Worm (Caenorhabditis elegans) whole organism, L1 larva: ENCODE measurements around the gene F59E12.9.

Experiments used
- C16A3.4 ChIP-seq: fragments of 150-350 bp; optimal IDR thresholded peaks from 2 replicates; lab custom pipeline; 2014; ENCODE audit warnings: missing biosample characterization, missing genetic modification characterization
- Y116A8C.19 ChIP-seq: sonication (generic microtip); optimal IDR thresholded peaks from 2 replicates; lab custom pipeline; 2016; ENCODE audit warnings: missing compliant biosample characterization, missing genetic modification characterization, borderline replicate concordance
- aly-2 ChIP-seq: fragments of 150-350 bp; optimal IDR thresholded peaks from 2 replicates; lab custom pipeline; 2014; ENCODE audit warnings: missing biosample characterization, missing genetic modification characterization
- ama-1 ChIP-seq: fragments of 150-350 bp; optimal IDR thresholded peaks from 2 replicates; lab custom pipeline; 2014
- ceh-82 ChIP-seq, 3 experiments: fragments of 150-350 bp in 1 of 3; sonication (generic microtip) in 2 of 3; optimal IDR thresholded peaks; 2 replicates each; lab custom pipeline; 2014 to 2017; ENCODE audit warnings: missing biosample characterization in 3 of 3, missing genetic modification characterization in 3 of 3
- ceh-88 ChIP-seq: fragments of 200-800 bp; sonication (Bioruptor generic); IDR thresholded peaks from 2 replicates; pipeline ENCODE4 v1.3.6; 2022; ENCODE audit warnings: missing genetic modification characterization, missing compliant biosample characterization
- ceh-90 ChIP-seq: sonication (generic microtip); optimal IDR thresholded peaks from 2 replicates; lab custom pipeline; 2016; ENCODE audit warnings: missing genetic modification characterization, missing compliant biosample characterization
- ces-1 ChIP-seq: fragments of 150-350 bp; optimal IDR thresholded peaks from 2 replicates; lab custom pipeline; 2014; ENCODE audit warnings: missing biosample characterization, missing genetic modification reagents, missing genetic modification characterization
- efl-1 ChIP-seq, 4 experiments: fragments of 150-350 bp; optimal IDR thresholded peaks in 3 of 4; peaks in 1 of 4; 1 replicate in 1 of 4; 2 replicates in 3 of 4; lab custom pipeline; 2014; ENCODE audit warnings: missing biosample characterization in 2 of 4, missing genetic modification characterization in 2 of 4, missing genetic modification reagents in 2 of 4
- efl-3 ChIP-seq: fragments of 200-800 bp; sonication (Bioruptor generic); optimal IDR thresholded peaks from 2 replicates; lab custom pipeline; 2018; ENCODE audit warnings: mild to moderate bottlenecking, missing genetic modification characterization, missing compliant biosample characterization
- egl-13 ChIP-seq: sonication (generic microtip); optimal IDR thresholded peaks from 2 replicates; lab custom pipeline; 2016; ENCODE audit warnings: missing genotype, missing genetic modification reagents, missing genetic modification characterization, missing compliant biosample characterization
- egl-27 ChIP-seq, 2 experiments: fragments of 150-350 bp in 1 of 2; sonication (generic microtip); optimal IDR thresholded peaks; 3 replicates each; lab custom pipeline; 2017 to 2018; ENCODE audit warnings: missing biosample characterization in 2 of 2, missing genetic modification characterization in 2 of 2, missing genetic modification reagents in 2 of 2
- elt-3 ChIP-seq, 6 experiments: fragments of 150-350 bp in 1 of 6; sonication (generic microtip); optimal IDR thresholded peaks; 2 replicates each; lab custom pipeline; 2017 to 2018; ENCODE audit warnings: missing biosample characterization in 6 of 6, missing genetic modification characterization in 6 of 6, inconsistent platforms in 1 of 6
- ets-5 ChIP-seq: fragments of 200-800 bp; sonication (Bioruptor generic); IDR thresholded peaks from 2 replicates; pipeline ENCODE4 v1.3.6; 2022; ENCODE audit warnings: missing genetic modification characterization, missing compliant biosample characterization
- fkh-4 ChIP-seq: sonication (generic microtip); optimal IDR thresholded peaks from 2 replicates; lab custom pipeline; 2016; ENCODE audit warnings: missing compliant biosample characterization, missing genetic modification characterization, borderline replicate concordance
- fkh-8 ChIP-seq: sonication (generic microtip); optimal IDR thresholded peaks from 2 replicates; lab custom pipeline; 2016; ENCODE audit warnings: mild to moderate bottlenecking, missing genetic modification characterization, missing compliant biosample characterization
- hlh-4 ChIP-seq: sonication (generic microtip); optimal IDR thresholded peaks from 2 replicates; lab custom pipeline; 2016; ENCODE audit warnings: mild to moderate bottlenecking, missing genetic modification characterization, missing compliant biosample characterization
- irx-1 ChIP-seq: sonication (generic microtip); optimal IDR thresholded peaks from 2 replicates; lab custom pipeline; 2016; ENCODE audit warnings: missing genetic modification characterization, missing compliant biosample characterization
- jun-1 ChIP-seq: fragments of 150-350 bp; optimal IDR thresholded peaks from 2 replicates; lab custom pipeline; 2014; ENCODE audit warnings: missing biosample characterization, missing genetic modification reagents, missing genetic modification characterization
- lin-39 ChIP-seq: fragments of 150-350 bp; optimal IDR thresholded peaks from 2 replicates; lab custom pipeline; 2014; ENCODE audit warnings: missing biosample characterization, missing genetic modification reagents, missing genetic modification characterization
- lir-3 ChIP-seq: sonication (generic microtip); optimal IDR thresholded peaks from 2 replicates; lab custom pipeline; 2016; ENCODE audit warnings: mild to moderate bottlenecking, missing genetic modification characterization, moderate library complexity, missing compliant biosample characterization; ENCODE audit not compliant: poor library complexity
- mep-1 ChIP-seq: fragments of 150-350 bp; optimal IDR thresholded peaks from 2 replicates; lab custom pipeline; 2014; ENCODE audit warnings: missing biosample characterization, missing genetic modification characterization
- nhr-11 ChIP-seq: fragments of 150-350 bp; optimal IDR thresholded peaks from 2 replicates; lab custom pipeline; 2014; ENCODE audit warnings: missing biosample characterization, missing genetic modification characterization
- nhr-19 ChIP-seq: fragments of 200-800 bp; sonication (Bioruptor generic); conservative IDR thresholded peaks from 2 replicates; pipeline ENCODE4 v1.3.6; 2022; ENCODE audit warnings: missing genetic modification characterization, missing compliant biosample characterization
- nhr-20 ChIP-seq: sonication (generic microtip); optimal IDR thresholded peaks from 2 replicates; lab custom pipeline; 2016; ENCODE audit warnings: mild to moderate bottlenecking, missing genetic modification characterization, missing compliant biosample characterization
- nhr-237 ChIP-seq: fragments of 150-350 bp; optimal IDR thresholded peaks from 2 replicates; lab custom pipeline; 2014; ENCODE audit warnings: missing biosample characterization, missing genetic modification characterization
- nhr-76 ChIP-seq: sonication (generic microtip); optimal IDR thresholded peaks from 2 replicates; lab custom pipeline; 2017; ENCODE audit warnings: missing biosample characterization, missing genetic modification characterization
- nhr-77 ChIP-seq: fragments of 150-350 bp; optimal IDR thresholded peaks from 2 replicates; lab custom pipeline; 2014; ENCODE audit warnings: missing biosample characterization, missing genetic modification characterization
- nhr-84 ChIP-seq: sonication (generic microtip); optimal IDR thresholded peaks from 2 replicates; lab custom pipeline; 2017; ENCODE audit warnings: missing biosample characterization, missing genetic modification characterization
- nhr-85 ChIP-seq: sonication (generic microtip); peaks from one replicate; lab custom pipeline; 2016; ENCODE audit warnings: missing genetic modification characterization, inconsistent platforms, missing compliant biosample characterization
- nhr-90 ChIP-seq: sonication (generic microtip); optimal IDR thresholded peaks from 2 replicates; lab custom pipeline; 2016; ENCODE audit warnings: mild to moderate bottlenecking, missing genetic modification characterization, missing compliant biosample characterization; ENCODE audit not compliant: poor library complexity
- rnt-1 ChIP-seq: sonication (generic microtip); optimal IDR thresholded peaks from 2 replicates; lab custom pipeline; 2016; ENCODE audit warnings: mild to moderate bottlenecking, missing genetic modification characterization, moderate library complexity, missing compliant biosample characterization
- skn-1 ChIP-seq: fragments of 150-350 bp; optimal IDR thresholded peaks from 2 replicates; lab custom pipeline; 2014; ENCODE audit warnings: missing biosample characterization, missing genetic modification characterization
- snpc-4 ChIP-seq: fragments of 150-350 bp; optimal IDR thresholded peaks from 2 replicates; lab custom pipeline; 2014; ENCODE audit warnings: missing biosample characterization, missing genetic modification characterization
- snu-23 ChIP-seq: sonication (generic microtip); optimal IDR thresholded peaks from 2 replicates; lab custom pipeline; 2016; ENCODE audit warnings: missing genetic modification characterization, missing compliant biosample characterization
- sox-4 ChIP-seq: sonication (generic microtip); optimal IDR thresholded peaks from 2 replicates; lab custom pipeline; 2016; ENCODE audit warnings: missing genetic modification characterization, missing compliant biosample characterization
- tlp-1 ChIP-seq: fragments of 150-350 bp; optimal IDR thresholded peaks from 2 replicates; lab custom pipeline; 2014; ENCODE audit warnings: missing biosample characterization, missing genetic modification characterization
- unc-30 ChIP-seq: sonication (generic microtip); optimal IDR thresholded peaks from 2 replicates; lab custom pipeline; 2017; ENCODE audit warnings: missing biosample characterization, missing genetic modification characterization
- unc-62 ChIP-seq: fragments of 150-350 bp; optimal IDR thresholded peaks from 2 replicates; lab custom pipeline; 2014; ENCODE audit warnings: missing biosample characterization, missing genetic modification reagents, missing genetic modification characterization
- unc-86 ChIP-seq: sonication (generic microtip); optimal IDR thresholded peaks from 2 replicates; lab custom pipeline; 2016; ENCODE audit warnings: missing genetic modification characterization, missing compliant biosample characterization
- xbp-1 ChIP-seq: sonication (generic microtip); optimal IDR thresholded peaks from 2 replicates; lab custom pipeline; 2016; ENCODE audit warnings: missing genetic modification characterization, missing compliant biosample characterization
- ztf-4 ChIP-seq: fragments of 150-350 bp; optimal IDR thresholded peaks from 2 replicates; lab custom pipeline; 2014; ENCODE audit warnings: missing biosample characterization, missing genetic modification characterization

The F59E12.9 gene

DNA sequence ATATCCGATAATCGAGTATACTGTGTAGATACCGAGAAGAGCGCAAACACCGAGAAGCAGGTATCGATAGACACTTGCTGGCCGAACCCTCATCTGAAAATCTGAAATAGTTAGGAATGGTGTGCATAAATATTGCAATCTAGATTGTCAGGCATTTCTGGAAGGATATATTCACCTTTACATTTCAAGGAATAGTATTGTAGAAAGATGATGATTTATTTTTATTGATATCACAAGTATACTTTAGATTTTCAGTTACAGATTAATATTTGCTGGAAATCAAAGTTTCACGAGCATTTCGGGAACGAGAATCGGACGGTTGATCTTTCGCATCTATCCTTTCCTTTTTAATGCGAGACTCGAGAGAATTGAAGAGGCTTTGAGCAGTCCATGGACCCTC, 12.8 kb upstream of the F59E12.9 start, which contains the start of gene fut-3:
Gene fut-3, minus strand, starts transcription at position 101 of the 400 bp plus-strand sequence.
- no peak for TF ChIP-seq fkh-8
- no peak for TF ChIP-seq efl-1 (optimal IDR thresholded peaks at IDR 0.05; lab: Kevin White, UChicago)
- peak in 1 of 2 experiments; percentile 39 for TF ChIP-seq efl-1 (GFP tag; optimal IDR thresholded peaks at IDR 0.05 in 1 of 2; lab: Kevin White, UChicago)
- TF ChIP-seq, all 84 proteins: peak for 1

DNA sequence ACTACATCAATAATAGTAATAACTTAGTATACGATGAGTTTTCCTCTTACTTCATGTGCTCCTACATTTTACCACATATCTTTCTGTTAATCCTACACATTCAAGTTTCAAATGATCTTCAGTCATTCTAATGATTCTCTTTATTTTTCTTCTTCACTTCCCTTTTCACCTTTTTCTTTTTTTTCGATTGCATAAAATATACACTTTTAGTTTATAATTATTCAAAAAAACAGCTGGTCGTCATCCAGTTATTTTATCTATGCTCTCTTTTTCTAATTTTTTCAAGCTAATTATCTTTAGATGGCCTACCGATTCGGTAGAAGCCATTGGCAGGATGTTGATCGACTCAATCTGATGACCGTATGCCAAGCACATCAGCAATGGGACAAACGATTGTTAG, 7.4 kb upstream of the F59E12.9 start, which contains the start of gene F59E12.1:
Gene F59E12.1, plus strand, starts transcription at position 301 of the 400 bp plus-strand sequence.
- TF ChIP-seq nhr-11 (no peak), nhr-84 (tag; lab: Kevin White, UChicago) (no peak), fkh-4 (tag; lab: Kevin White, UChicago) (no peak), lir-3 (tag; lab: Kevin White, UChicago) (no peak), hlh-4 (tag; lab: Kevin White, UChicago) (no peak), efl-3 (no peak), fkh-8 (no peak), unc-86 (tag; lab: Kevin White, UChicago) (no peak), ceh-88 (GFP tag; lab: Robert Waterston, UW) (no peak), ets-5 (no peak), ces-1 (GFP tag; lab: Kevin White, UChicago) (no peak), unc-30 (tag; lab: Kevin White, UChicago) (no peak), egl-27 (tag; optimal IDR thresholded peaks at IDR 0.05; lab: Kevin White, UChicago) (no peak), sox-4 (tag; lab: Kevin White, UChicago) (no peak), elt-3 (tag; optimal IDR thresholded peaks at IDR 0.05; lab: Kevin White, UChicago) (no peak), C16A3.4 (no peak), ceh-90 (tag; lab: Kevin White, UChicago) (no peak), irx-1 (tag; lab: Kevin White, UChicago) (no peak), snpc-4 (tag; lab: Kevin White, UChicago) (no peak), nhr-76 (tag; lab: Kevin White, UChicago) (no peak)

DNA sequence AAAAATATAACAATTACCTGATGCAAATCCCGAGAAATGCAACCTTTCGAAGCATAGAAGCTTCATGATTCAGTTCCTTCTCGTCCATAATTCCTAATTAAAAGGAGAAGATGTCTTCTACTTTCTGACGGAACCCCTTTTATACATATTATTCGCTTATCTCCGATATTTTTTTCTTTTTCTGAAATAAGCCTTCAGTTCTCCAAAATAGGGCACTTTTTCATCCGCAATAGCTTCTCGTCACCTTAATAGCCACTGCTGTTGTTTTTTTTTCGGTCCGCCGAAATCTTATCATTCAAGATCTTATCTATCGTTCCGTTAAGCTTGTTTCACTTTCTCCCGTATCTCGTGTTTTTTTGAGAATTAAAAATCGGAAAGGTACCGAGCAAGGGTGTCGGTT, 5.5 kb upstream of the F59E12.9 start, which contains the start of gene bli-2:
Gene bli-2, minus strand, starts transcription at position 101 of the 400 bp plus-strand sequence.
- no peak for TF ChIP-seq ets-5
- TF ChIP-seq nhr-77 (tag; lab: Kevin White, UChicago): no peak
- no peak for TF ChIP-seq ceh-88 (GFP tag; lab: Robert Waterston, UW)
- TF ChIP-seq egl-13 (tag; lab: Kevin White, UChicago): no peak
- no peak for TF ChIP-seq Y116A8C.19 (tag; lab: Kevin White, UChicago)
- TF ChIP-seq ceh-82 (tag; optimal IDR thresholded peaks at IDR 0.05; lab: Kevin White, UChicago): no peak
- no peak for TF ChIP-seq aly-2 (tag; lab: Kevin White, UChicago)
- no peak for TF ChIP-seq efl-1 (optimal IDR thresholded peaks at IDR 0.05; lab: Kevin White, UChicago)
- no peak for TF ChIP-seq efl-1 (GFP tag; optimal IDR thresholded peaks at IDR 0.05 in 1 of 2; lab: Kevin White, UChicago)
- TF ChIP-seq unc-62 (GFP tag; lab: Kevin White, UChicago): no peak
- TF ChIP-seq, all 84 proteins: peak for 0

- TF ChIP-seq lin-39: no peak
- TF ChIP-seq jun-1: no peak
- TF ChIP-seq efl-1 (optimal IDR thresholded peaks at IDR 0.05; lab: Kevin White, UChicago): no peak
- peak in 1 of 2 experiments; percentile 35 for TF ChIP-seq efl-1 (GFP tag; optimal IDR thresholded peaks at IDR 0.05 in 1 of 2; lab: Kevin White, UChicago)
- no peak for TF ChIP-seq mep-1 (tag; lab: Kevin White, UChicago)
Observed at ce11 chrII:5651426-5651825, 4.6 kb upstream of the F59E12.9 start.

- TF ChIP-seq nhr-85 (tag; lab: Kevin White, UChicago) (peak; percentile 74), nhr-77 (tag; lab: Kevin White, UChicago) (no peak), snu-23 (GFP tag; lab: Kevin White, UChicago) (peak; percentile 68), skn-1 (tag; lab: Kevin White, UChicago) (peak; percentile 81), nhr-20 (tag; lab: Kevin White, UChicago) (peak; percentile 61), elt-3 (tag; optimal IDR thresholded peaks at IDR 0.05; lab: Kevin White, UChicago) (peak in 1 of 6 experiments; percentile 20), unc-86 (tag; lab: Kevin White, UChicago) (peak; percentile 12), ceh-90 (tag; lab: Kevin White, UChicago) (peak; percentile 57), nhr-237 (tag; lab: Kevin White, UChicago) (no peak), ztf-4 (tag; lab: Kevin White, UChicago) (no peak), nhr-90 (tag; lab: Kevin White, UChicago) (peak; percentile 18), xbp-1 (tag; lab: Kevin White, UChicago) (peak; percentile 47), ceh-82 (tag; optimal IDR thresholded peaks at IDR 0.05; lab: Kevin White, UChicago) (peak; percentile 8 to 84 (median 37)), snpc-4 (tag; lab: Kevin White, UChicago) (peak; percentile 53), ces-1 (GFP tag; lab: Kevin White, UChicago) (no peak), ama-1 (lab: Kevin White, UChicago) (no peak), tlp-1 (tag; lab: Kevin White, UChicago) (no peak), nhr-19 (GFP tag; lab: Robert Waterston, UW) (0 out of 2 replicates have a peak, but pooled peaks have one; percentile 20), rnt-1 (tag; lab: Kevin White, UChicago) (peak; percentile 86), sox-4 (tag; lab: Kevin White, UChicago) (no peak)
Observed at ce11 chrII:5649236-5650004, 2.6 kb upstream of the F59E12.9 start, which contains the start of the genes sam-4, F59E12.17 and zyg-1. Gene sam-4 (minus strand): TSS chrII:5649286. Gene F59E12.17 (minus strand): TSS chrII:5649470. Gene zyg-1 (plus strand): TSS chrII:5649748.
